Fruit fly (Drosophila melanogaster): ENCODE data around the gene Mipp1.
A peak's percentile ranks its signal among the peaks of the same experiment; 100 is the strongest.

Gene Mipp1

dm6 chr3L:16581201-16581705, 8.1 kb upstream of the Mipp1 start, which contains the start of gene Smn (continued):
- TF ChIP-seq cwo (GFP tag; optimal IDR thresholded peaks at IDR 0.05), result peak; percentile 20
- TF ChIP-seq nerfin-2 (GFP tag; IDR thresholded peaks at IDR 0.05; ENCODE audit: partially characterized antibody), result peak; percentile 89
- no peak for TF ChIP-seq ranshi (GFP tag; IDR thresholded peaks at IDR 0.05)
- TF ChIP-seq CG6854 (GFP tag; optimal IDR thresholded peaks at IDR 0.05), result no peak
- TF ChIP-seq abd-A (tag; optimal IDR thresholded peaks at IDR 0.05), result no peak
- TF ChIP-seq Dref (GFP tag; IDR thresholded peaks at IDR 0.05), result peak; percentile 65
- no peak for TF ChIP-seq ara (GFP tag; IDR thresholded peaks at IDR 0.05)
- no peak for TF ChIP-seq trh (GFP tag; optimal IDR thresholded peaks at IDR 0.05)
- TF ChIP-seq CG2712 (tag; optimal IDR thresholded peaks at IDR 0.05), result peak; percentile 50
- no peak for TF ChIP-seq ERR (GFP tag; optimal IDR thresholded peaks at IDR 0.05)
- TF ChIP-seq Bteb2 (GFP tag; optimal IDR thresholded peaks at IDR 0.05), result peak; percentile 37
- peak; percentile 81 for TF ChIP-seq CG12659 (GFP tag; optimal IDR thresholded peaks at IDR 0.05)
- no peak for TF ChIP-seq CkIIα-i1 (GFP tag; IDR thresholded peaks at IDR 0.05)
- TF ChIP-seq lmd (GFP tag; IDR thresholded peaks at IDR 0.05), result no peak
- TF ChIP-seq CG34376 (GFP tag; optimal IDR thresholded peaks at IDR 0.05), result peak; percentile 49
- peak; percentile 36 for TF ChIP-seq CG9609 (GFP tag; optimal IDR thresholded peaks at IDR 0.05)
- peak; percentile 17 for TF ChIP-seq CG13775 (GFP tag; optimal IDR thresholded peaks at IDR 0.05)
- TF ChIP-seq CG4360 (GFP tag; IDR thresholded peaks at IDR 0.05), result no peak
- peak; percentile 72 for TF ChIP-seq CG2129 (GFP tag; IDR thresholded peaks at IDR 0.05; ENCODE audit: partially characterized antibody)
- TF ChIP-seq Max (GFP tag; optimal IDR thresholded peaks at IDR 0.05), result peak; percentile 50
- TF ChIP-seq CG3407 (GFP tag; optimal IDR thresholded peaks at IDR 0.05), result peak; percentile 34
- TF ChIP-seq dysf (GFP tag; IDR thresholded peaks at IDR 0.05), result no peak
- no peak for TF ChIP-seq ken (GFP tag; IDR thresholded peaks at IDR 0.05)
- peak; percentile 91 for TF ChIP-seq BEAF-32 (GFP tag; optimal IDR thresholded peaks at IDR 0.05)
- peak; percentile 81 for TF ChIP-seq Doc3 (GFP tag; IDR thresholded peaks at IDR 0.05; ENCODE audit: partially characterized antibody)
- TF ChIP-seq CG2199 (GFP tag; IDR thresholded peaks at IDR 0.05), result no peak
- TF ChIP-seq Optix (GFP tag; IDR thresholded peaks at IDR 0.05), result no peak
- no peak for TF ChIP-seq CG1832 (GFP tag; optimal IDR thresholded peaks at IDR 0.05)
- TF ChIP-seq Rfx (GFP tag; IDR thresholded peaks at IDR 0.05), result peak; percentile 31; the same call in 1 of the 2 replicates
- peak; percentile 36 for TF ChIP-seq CG18262 (tag; optimal IDR thresholded peaks at IDR 0.05)
- TF ChIP-seq HLH4C (GFP tag; IDR thresholded peaks at IDR 0.05; ENCODE audit: partially characterized antibody), result peak; percentile 81
- TF ChIP-seq grn (GFP tag; optimal IDR thresholded peaks at IDR 0.05), result no peak
- TF ChIP-seq Bgb (GFP tag; IDR thresholded peaks at IDR 0.05; ENCODE audit: partially characterized antibody), result peak; percentile 70
- no peak for TF ChIP-seq pita (GFP tag; optimal IDR thresholded peaks at IDR 0.05)
- peak; percentile 71 for TF ChIP-seq zfh2 (GFP tag; optimal IDR thresholded peaks at IDR 0.05)
- no peak for TF ChIP-seq tio (GFP tag; optimal IDR thresholded peaks at IDR 0.05)
- TF ChIP-seq CG32767 (GFP tag; IDR thresholded peaks at IDR 0.05), result no peak
- TF ChIP-seq zen2 (GFP tag; IDR thresholded peaks at IDR 0.05; ENCODE audit: partially characterized antibody), result peak; percentile 70; the same call in 2 of the 3 replicates
- TF ChIP-seq CG17385 (GFP tag; optimal IDR thresholded peaks at IDR 0.05), result peak; percentile 58
- TF ChIP-seq Meics (GFP tag; optimal IDR thresholded peaks at IDR 0.05), result peak; percentile 52
- no peak for TF ChIP-seq klu (GFP tag; IDR thresholded peaks at IDR 0.05)
- TF ChIP-seq Hmx (GFP tag; optimal IDR thresholded peaks at IDR 0.05), result no peak
- TF ChIP-seq CG15011 (GFP tag; optimal IDR thresholded peaks at IDR 0.05), result no peak
- peak; percentile 35 for TF ChIP-seq Lhr (GFP tag; optimal IDR thresholded peaks at IDR 0.05)
- no peak for TF ChIP-seq dimm (GFP tag; IDR thresholded peaks at IDR 0.05)
- TF ChIP-seq CG6791 (GFP tag; IDR thresholded peaks at IDR 0.05; ENCODE audit: partially characterized antibody), result peak; percentile 89
- 0 out of 3 replicates have a peak, but pooled peaks have one; percentile 13 for TF ChIP-seq CG11093 (GFP tag; IDR thresholded peaks at IDR 0.05)
- no peak for TF ChIP-seq tup (GFP tag; optimal IDR thresholded peaks at IDR 0.05)
- no peak for TF ChIP-seq Eip74EF (GFP tag; optimal IDR thresholded peaks at IDR 0.05)
- TF ChIP-seq ftz-f1 (GFP tag; optimal IDR thresholded peaks at IDR 0.05), result no peak
